Worm (Caenorhabditis elegans) whole organism, late embryonic: Measurements from ENCODE around the gene srz-75.

Source experiments
- F13H6.1 ChIP-seq: sonication (generic microtip); optimal IDR thresholded peaks from 2 replicates; lab custom pipeline; 2016; ENCODE audit warnings: missing genetic modification characterization, missing compliant biosample characterization
- K02D7.2 ChIP-seq: sonication (generic microtip); optimal IDR thresholded peaks from 2 replicates; lab custom pipeline; 2017; ENCODE audit warnings: mild to moderate bottlenecking, missing genetic modification characterization, missing compliant biosample characterization
- K09A11.1 ChIP-seq: sonication (generic microtip); optimal IDR thresholded peaks from 2 replicates; lab custom pipeline; 2017; ENCODE audit warnings: antibody characterized with exemption, mild to moderate bottlenecking, missing genetic modification characterization, missing compliant biosample characterization; ENCODE audit not compliant: insufficient read depth
- T23F11.4 ChIP-seq: fragments of 200-800 bp; sonication (Bioruptor generic); optimal IDR thresholded peaks from 2 replicates; lab custom pipeline; 2018; ENCODE audit warnings: mild to moderate bottlenecking, missing genetic modification characterization, missing compliant biosample characterization
- Y22D7AL.16 ChIP-seq: sonication (generic microtip); optimal IDR thresholded peaks from 2 replicates; lab custom pipeline; 2016; ENCODE audit warnings: missing genetic modification characterization, missing compliant biosample characterization
- ahr-1 ChIP-seq: sonication (generic microtip); optimal IDR thresholded peaks from 2 replicates; lab custom pipeline; 2016; ENCODE audit warnings: missing genetic modification characterization, missing compliant biosample characterization
- ceh-14 ChIP-seq: sonication (generic microtip); optimal IDR thresholded peaks from 2 replicates; lab custom pipeline; 2016; ENCODE audit warnings: missing genotype, missing genetic modification characterization, missing compliant biosample characterization
- ceh-22 ChIP-seq: sonication (generic microtip); optimal IDR thresholded peaks from 2 replicates; lab custom pipeline; 2017; ENCODE audit warnings: missing biosample characterization, missing genetic modification characterization
- ceh-24 ChIP-seq: sonication (generic microtip); optimal IDR thresholded peaks from 2 replicates; lab custom pipeline; 2016; ENCODE audit warnings: mild to moderate bottlenecking, missing genetic modification characterization, missing compliant biosample characterization
- ceh-30 ChIP-seq: fragments of 150-350 bp; optimal IDR thresholded peaks from 2 replicates; lab custom pipeline; 2014; ENCODE audit warnings: missing biosample characterization, missing genetic modification characterization
- ceh-31 ChIP-seq: sonication (generic microtip); optimal IDR thresholded peaks from 2 replicates; lab custom pipeline; 2016; ENCODE audit warnings: missing genetic modification characterization, missing compliant biosample characterization
- ceh-45 ChIP-seq: fragments of 200-800 bp; sonication (Bioruptor generic); IDR thresholded peaks from 2 replicates; pipeline ENCODE4 v1.3.6; 2022; ENCODE audit warnings: missing genetic modification reagents, missing genetic modification characterization, missing compliant biosample characterization
- ceh-48 ChIP-seq: sonication (generic microtip); optimal IDR thresholded peaks from 2 replicates; lab custom pipeline; 2016; ENCODE audit warnings: missing genetic modification characterization, inconsistent platforms, missing compliant biosample characterization
- ceh-6 ChIP-seq: fragments of 200-800 bp; sonication (Bioruptor generic); optimal IDR thresholded peaks from 2 replicates; lab custom pipeline; 2018; ENCODE audit warnings: mild to moderate bottlenecking, missing genetic modification characterization, missing compliant biosample characterization
- dmd-4 ChIP-seq: sonication (generic microtip); optimal IDR thresholded peaks from 2 replicates; lab custom pipeline; 2016; ENCODE audit warnings: borderline replicate concordance, missing genetic modification characterization, missing compliant biosample characterization
- elt-4 ChIP-seq: sonication (generic microtip); optimal IDR thresholded peaks from 2 replicates; lab custom pipeline; 2016; ENCODE audit warnings: missing genetic modification characterization, missing compliant biosample characterization
- ets-4 ChIP-seq: sonication (generic microtip); optimal IDR thresholded peaks from 2 replicates; lab custom pipeline; 2016; ENCODE audit warnings: missing genetic modification characterization, missing compliant biosample characterization
- eyg-1 ChIP-seq: sonication (generic microtip); optimal IDR thresholded peaks from 2 replicates; lab custom pipeline; 2016; ENCODE audit warnings: missing genotype, missing genetic modification characterization, missing compliant biosample characterization
- fax-1 ChIP-seq: sonication (generic microtip); optimal IDR thresholded peaks from 2 replicates; lab custom pipeline; 2016; ENCODE audit warnings: missing genotype, missing genetic modification characterization, missing compliant biosample characterization
- hlh-6 ChIP-seq: sonication (generic microtip); optimal IDR thresholded peaks from 2 replicates; lab custom pipeline; 2016; ENCODE audit warnings: missing genotype, missing genetic modification characterization, missing compliant biosample characterization
- lim-6 ChIP-seq: sonication (generic microtip); optimal IDR thresholded peaks from 2 replicates; lab custom pipeline; 2016; ENCODE audit warnings: missing genetic modification characterization, missing compliant biosample characterization
- lin-11 ChIP-seq: fragments of 200-800 bp; sonication (Bioruptor generic); optimal IDR thresholded peaks from 2 replicates; lab custom pipeline; 2018; ENCODE audit warnings: mild to moderate bottlenecking, missing genetic modification characterization, missing compliant biosample characterization
- mec-3 ChIP-seq: sonication (generic microtip); optimal IDR thresholded peaks from 2 replicates; lab custom pipeline; 2016; ENCODE audit warnings: borderline replicate concordance, missing genetic modification characterization, missing compliant biosample characterization
- odd-2 ChIP-seq: sonication (generic microtip); optimal IDR thresholded peaks from 2 replicates; lab custom pipeline; 2017; ENCODE audit warnings: antibody characterized with exemption, mild to moderate bottlenecking, missing genetic modification characterization, missing compliant biosample characterization
- pha-4 ChIP-seq: fragments of 150-350 bp; optimal IDR thresholded peaks from 2 replicates; lab custom pipeline; 2018; ENCODE audit warnings: missing biosample characterization, missing genetic modification reagents, missing genetic modification characterization
- pqm-1 ChIP-seq: sonication (generic microtip); optimal IDR thresholded peaks from 2 replicates; lab custom pipeline; 2016; ENCODE audit warnings: missing genetic modification characterization, missing compliant biosample characterization
- ref-2 ChIP-seq: sonication (generic microtip); optimal IDR thresholded peaks from 2 replicates; lab custom pipeline; 2016; ENCODE audit warnings: missing genetic modification characterization, missing compliant biosample characterization
- rnt-1 ChIP-seq: sonication (generic microtip); optimal IDR thresholded peaks from 2 replicates; lab custom pipeline; 2016; ENCODE audit warnings: missing genetic modification characterization, missing compliant biosample characterization
- sox-4 ChIP-seq: sonication (generic microtip); optimal IDR thresholded peaks from 2 replicates; lab custom pipeline; 2017; ENCODE audit warnings: mild to moderate bottlenecking, missing genetic modification characterization, inconsistent platforms, missing compliant biosample characterization
- tbx-2 ChIP-seq: sonication (generic microtip); optimal IDR thresholded peaks from 2 replicates; lab custom pipeline; 2016; ENCODE audit warnings: missing genetic modification characterization, missing compliant biosample characterization
- ttx-3 ChIP-seq: sonication (generic microtip); optimal IDR thresholded peaks from 2 replicates; lab custom pipeline; 2016; ENCODE audit warnings: missing genetic modification reagents, missing genetic modification characterization, missing compliant biosample characterization
- unc-3 ChIP-seq, 2 experiments: fragments of 200-800 bp in 1 of 2; sonication (Bioruptor generic) in 1 of 2; sonication (generic microtip) in 1 of 2; conservative IDR thresholded peaks in 1 of 2; optimal IDR thresholded peaks in 1 of 2; 2 replicates each; pipeline versions ENCODE4 v1.3.6 to Lab custom; 2016 to 2022; ENCODE audit warnings: missing compliant biosample characterization in 2 of 2, missing genetic modification characterization in 2 of 2, missing genetic modification reagents in 1 of 2
- unc-86 ChIP-seq: sonication (generic microtip); optimal IDR thresholded peaks from 2 replicates; lab custom pipeline; 2016; ENCODE audit warnings: missing genetic modification characterization, missing compliant biosample characterization
- zip-5 ChIP-seq: sonication (generic microtip); optimal IDR thresholded peaks from 2 replicates; lab custom pipeline; 2016; ENCODE audit warnings: missing genetic modification characterization, missing compliant biosample characterization
- ztf-16 ChIP-seq: sonication (generic microtip); optimal IDR thresholded peaks from 2 replicates; lab custom pipeline; 2017; ENCODE audit warnings: missing genetic modification characterization, missing compliant biosample characterization

Gene srz-75

DNA sequence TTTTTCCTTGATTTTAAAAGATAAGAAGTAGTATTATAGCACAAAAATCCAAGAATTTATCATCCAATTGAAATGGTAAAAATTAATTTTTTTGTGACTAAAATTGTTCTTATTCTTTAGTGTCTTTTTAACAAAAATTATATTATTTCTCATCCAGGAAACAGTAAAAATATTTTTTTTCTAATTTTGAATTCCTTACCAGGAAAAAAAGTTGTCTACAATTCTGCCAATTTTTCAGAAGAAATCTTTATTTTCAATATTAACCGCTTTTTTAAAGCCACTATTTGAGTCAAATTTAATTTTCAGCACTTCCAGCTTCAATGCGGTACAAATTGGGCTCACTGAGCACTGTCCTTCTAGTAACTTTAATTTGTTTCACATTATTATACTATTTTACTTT is 19.7 kb downstream of the srz-75 start, which contains the start of gene F38C2.4:
TSS of gene F38C2.4 (plus strand) at position 301 of the 400 bp plus-strand sequence.
- no peak for TF ChIP-seq T23F11.4 (GFP tag; lab: Kevin White, UChicago)
- no peak for TF ChIP-seq hlh-6 (tag; lab: Kevin White, UChicago)
- no peak for TF ChIP-seq ttx-3 (tag; lab: Kevin White, UChicago)
- TF ChIP-seq ahr-1 (tag; lab: Kevin White, UChicago): no peak
- no peak for TF ChIP-seq sox-4 (tag; lab: Kevin White, UChicago)
- TF ChIP-seq mec-3: no peak
- no peak for TF ChIP-seq ceh-30 (tag; lab: Kevin White, UChicago)
- TF ChIP-seq elt-4 (tag; lab: Kevin White, UChicago): no peak
- TF ChIP-seq lin-11 (tag; lab: Kevin White, UChicago): no peak
- no peak for TF ChIP-seq Y22D7AL.16 (tag; lab: Kevin White, UChicago)
- no peak for TF ChIP-seq unc-3 (GFP tag; conservative IDR thresholded peaks at IDR 0.05; lab: Robert Waterston, UW)
- no peak for TF ChIP-seq unc-3 (tag; optimal IDR thresholded peaks at IDR 0.05; lab: Kevin White, UChicago)
- no peak for TF ChIP-seq ceh-31
- TF ChIP-seq eyg-1 (tag; lab: Kevin White, UChicago): no peak
- no peak for TF ChIP-seq rnt-1 (tag; lab: Kevin White, UChicago)
- no peak for TF ChIP-seq fax-1
- no peak for TF ChIP-seq ceh-24 (tag; lab: Kevin White, UChicago)
- TF ChIP-seq F13H6.1 (tag; lab: Kevin White, UChicago): no peak

- no peak for TF ChIP-seq odd-2 (tag; lab: Kevin White, UChicago)
- TF ChIP-seq K09A11.1 (tag; lab: Kevin White, UChicago): no peak
- no peak for TF ChIP-seq ets-4 (tag; lab: Kevin White, UChicago)
- TF ChIP-seq sox-4 (tag; lab: Kevin White, UChicago): no peak
- TF ChIP-seq tbx-2 (tag; lab: Kevin White, UChicago): no peak
- TF ChIP-seq ceh-45: no peak
- no peak for TF ChIP-seq dmd-4 (tag; lab: Kevin White, UChicago)
- TF ChIP-seq zip-5 (tag; lab: Kevin White, UChicago): no peak
- TF ChIP-seq ahr-1 (tag; lab: Kevin White, UChicago): no peak
- TF ChIP-seq elt-4 (tag; lab: Kevin White, UChicago): no peak
- no peak for TF ChIP-seq ceh-31
- TF ChIP-seq pha-4 (tag; lab: Kevin White, UChicago): no peak
- TF ChIP-seq Y22D7AL.16 (tag; lab: Kevin White, UChicago): no peak
- no peak for TF ChIP-seq eyg-1 (tag; lab: Kevin White, UChicago)
- no peak for TF ChIP-seq ceh-6 (GFP tag; lab: Kevin White, UChicago)
- no peak for TF ChIP-seq pqm-1 (tag; lab: Kevin White, UChicago)
- no peak for TF ChIP-seq ref-2 (tag; lab: Kevin White, UChicago)
- no peak for TF ChIP-seq K02D7.2 (tag; lab: Kevin White, UChicago)
- no peak for TF ChIP-seq ztf-16 (tag; lab: Kevin White, UChicago)
These were observed 33.3 kb downstream of the srz-75 start, which contains the start of gene hlh-31 for ce11 chrIV:16257330-16257729. hlh-31 (plus strand) TSS chrIV:16257630.

ce11 chrIV:16254464-16254863 is 36.2 kb downstream of the srz-75 start, which contains the start of gene hlh-17:
hlh-17 (plus strand) TSS chrIV:16254764.
- TF ChIP-seq pqm-1 (tag; lab: Kevin White, UChicago) (no peak), unc-86 (tag; lab: Kevin White, UChicago) (no peak), ztf-16 (tag; lab: Kevin White, UChicago) (no peak), ceh-22 (no peak), ref-2 (tag; lab: Kevin White, UChicago) (no peak), fax-1 (no peak), lim-6 (tag; lab: Kevin White, UChicago) (no peak), unc-3 (GFP tag; conservative IDR thresholded peaks at IDR 0.05; lab: Robert Waterston, UW) (no peak), unc-3 (tag; optimal IDR thresholded peaks at IDR 0.05; lab: Kevin White, UChicago) (no peak), ceh-14 (no peak), ets-4 (tag; lab: Kevin White, UChicago) (no peak), eyg-1 (tag; lab: Kevin White, UChicago) (no peak), T23F11.4 (GFP tag; lab: Kevin White, UChicago) (no peak), ceh-48 (tag; lab: Kevin White, UChicago) (no peak)
